Fruit fly (Drosophila melanogaster) whole organism, embryonic: ENCODE measurements around the gene CG15537.

Experiments
- Atf-2 ChIP-seq: fragments of 200-800 bp; sonication (Bioruptor generic); optimal IDR thresholded peaks from 2 replicates; lab custom pipeline; 2016; ENCODE audit warnings: missing biosample characterization, missing genetic modification characterization
- CG10462 ChIP-seq: fragments of 200-800 bp; sonication (Bioruptor generic); optimal IDR thresholded peaks from 2 replicates; lab custom pipeline; 2016; ENCODE audit warnings: missing biosample characterization, missing genetic modification characterization
- CG12769 ChIP-seq: fragments of 200-800 bp; sonication (Bioruptor generic); optimal IDR thresholded peaks from 2 replicates; lab custom pipeline; 2019; ENCODE audit warnings: missing biosample characterization, mild to moderate bottlenecking, missing genetic modification characterization, moderate library complexity
- CG17361 ChIP-seq: fragments of 200-800 bp; sonication (Bioruptor generic); IDR thresholded peaks from 3 replicates; pipeline ENCODE4 v1.3.6; 2022; ENCODE audit warnings: missing biosample characterization, missing genetic modification characterization
- Doc2 ChIP-seq: fragments of 200-800 bp; sonication (Bioruptor generic); IDR thresholded peaks from 2 replicates; pipeline ENCODE4 v1.3.6; 2022; ENCODE audit warnings: missing biosample characterization, missing genetic modification characterization
- Gug ChIP-seq: fragments of 200-800 bp; sonication (Bioruptor generic); IDR thresholded peaks from 4 replicates; pipeline ENCODE4 v1.3.6; 2022; ENCODE audit warnings: missing biosample characterization, missing genetic modification characterization
- NK7.1 ChIP-seq: fragments of 200-800 bp; sonication (Bioruptor generic); optimal IDR thresholded peaks from 3 replicates; lab custom pipeline; 2016; ENCODE audit warnings: missing biosample characterization, missing genetic modification characterization
- TFAM ChIP-seq: fragments of 200-800 bp; sonication (Bioruptor generic); optimal IDR thresholded peaks from 2 replicates; lab custom pipeline; 2017; ENCODE audit warnings: missing biosample characterization, missing genetic modification characterization, inconsistent platforms
- Xrp1 ChIP-seq: fragments of 200-800 bp; sonication (Bioruptor generic); IDR thresholded peaks from 2 replicates; pipeline ENCODE4 v1.3.6; 2022; ENCODE audit warnings: missing biosample characterization, missing genetic modification characterization
- crc ChIP-seq: fragments of 200-800 bp; sonication (Bioruptor generic); optimal IDR thresholded peaks from 2 replicates; lab custom pipeline; 2016; ENCODE audit warnings: missing biosample characterization, missing genetic modification characterization
- h ChIP-seq: fragments of >200 bp; optimal IDR thresholded peaks from 2 replicates; lab custom pipeline; 2017
- nom ChIP-seq: fragments of 200-800 bp; sonication (Bioruptor generic); optimal IDR thresholded peaks from 2 replicates; lab custom pipeline; 2017; ENCODE audit warnings: missing biosample characterization, missing genetic modification characterization, mild to moderate bottlenecking, moderate library complexity, missing genetic modification reagents
- org-1 ChIP-seq: fragments of 200-800 bp; sonication (Bioruptor generic); optimal IDR thresholded peaks from 2 replicates; lab custom pipeline; 2017; ENCODE audit warnings: missing biosample characterization, missing genetic modification characterization
- ttk ChIP-seq: fragments of 200-800 bp; sonication (Bioruptor generic); IDR thresholded peaks from 2 replicates; pipeline ENCODE4 v2.1.2; 2022; ENCODE audit warnings: missing biosample characterization, missing genetic modification characterization

DNA sequence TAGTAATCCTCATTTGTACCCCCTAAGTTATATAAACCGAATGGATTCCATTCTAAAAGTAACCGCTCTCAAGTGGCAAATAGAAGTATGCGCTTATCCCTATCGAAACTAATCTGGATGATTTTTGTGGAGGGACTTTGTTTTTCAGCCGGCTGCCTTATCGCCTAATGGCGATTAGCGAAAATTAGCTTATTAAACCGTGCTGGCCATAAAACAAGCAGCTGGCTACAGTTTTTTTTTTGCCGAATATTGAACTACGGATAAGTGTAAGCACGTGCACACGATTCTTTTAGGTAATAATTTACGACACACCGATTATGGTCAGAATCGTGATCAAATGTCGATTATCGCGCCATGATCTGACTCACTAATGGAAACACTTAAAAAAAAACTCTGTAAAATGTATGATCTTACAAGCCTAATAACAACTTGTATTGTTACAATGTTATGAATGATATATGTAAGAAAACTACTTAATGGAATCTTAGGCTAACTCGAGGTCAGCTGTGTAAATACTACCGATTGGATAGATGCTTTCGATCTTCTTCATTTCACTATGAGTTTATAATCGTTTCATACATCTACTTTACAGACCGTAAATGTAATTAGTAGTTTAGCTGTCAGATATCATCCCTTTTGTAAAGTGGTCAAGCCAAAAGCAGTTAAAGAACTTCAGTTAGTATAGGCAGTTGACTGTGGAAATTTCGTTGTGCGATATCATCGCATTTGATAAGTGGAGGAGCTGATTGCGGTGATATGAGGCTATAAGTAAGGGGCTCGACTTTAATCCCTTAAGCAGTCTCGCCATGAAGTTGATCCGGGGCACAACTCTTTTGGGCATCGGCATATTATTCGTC lies 11.9 kb downstream of the CG15537 start, which contains the start of gene CG15534:
- no peak for TF ChIP-seq CG17361 (GFP tag; lab: Robert Waterston, UW)
- no peak for TF ChIP-seq nom
- TF ChIP-seq CG10462 (GFP tag; lab: Kevin White, UChicago): no peak
- TF ChIP-seq ttk (GFP tag; lab: Robert Waterston, UW): no peak
- TF ChIP-seq CG12769 (tag; lab: Kevin White, UChicago): no peak
- TF ChIP-seq h (lab: Kevin White, UChicago): no peak
- no peak for TF ChIP-seq Atf-2
- no peak for TF ChIP-seq NK7.1
- TF ChIP-seq crc (GFP tag; lab: Kevin White, UChicago): no peak
- TF ChIP-seq Gug (GFP tag; lab: Robert Waterston, UW): no peak
- TF ChIP-seq org-1 (GFP tag; lab: Kevin White, UChicago): no peak
- no peak for TF ChIP-seq Xrp1 (GFP tag; lab: Robert Waterston, UW)
- no peak for TF ChIP-seq Doc2
- TF ChIP-seq TFAM (GFP tag; lab: Kevin White, UChicago): no peak
